Worm (Caenorhabditis elegans) whole organism, young adult: ENCODE data around the gene Y46H3D.8.

ENCODE experiments used
- F23B12.7 ChIP-seq: sonication (generic microtip); optimal IDR thresholded peaks from 2 replicates; lab custom pipeline; 2017; ENCODE audit warnings: missing genetic modification characterization, mild to moderate bottlenecking, missing compliant biosample characterization, antibody characterized with exemption, moderate library complexity; ENCODE audit not compliant: insufficient read depth
- F57A8.1 ChIP-seq: fragments of 200-800 bp; sonication (Bioruptor generic); optimal IDR thresholded peaks from 2 replicates; lab custom pipeline; 2018; ENCODE audit warnings: mild to moderate bottlenecking, missing genetic modification characterization, moderate library complexity, missing compliant biosample characterization
- ama-1 ChIP-seq, 3 experiments: fragments of 150-350 bp in 1 of 3; sonication (generic microtip) in 2 of 3; optimal IDR thresholded peaks; 2 replicates each; lab custom pipeline; 2014 to 2018; ENCODE audit warnings: missing biosample characterization in 2 of 3, missing genetic modification characterization in 2 of 3, missing genetic modification reagents in 2 of 3
- attf-3 ChIP-seq: fragments of 200-800 bp; sonication (Bioruptor generic); conservative IDR thresholded peaks from 2 replicates; pipeline ENCODE4 v1.3.6; 2022; ENCODE audit warnings: missing genetic modification reagents, missing genetic modification characterization, missing compliant biosample characterization
- efl-1 ChIP-seq: fragments of 150-350 bp; optimal IDR thresholded peaks from 2 replicates; lab custom pipeline; 2014; ENCODE audit warnings: missing biosample characterization, missing genetic modification reagents, missing genetic modification characterization
- gei-17 ChIP-seq: fragments of 200-800 bp; sonication (Bioruptor generic); optimal IDR thresholded peaks from 2 replicates; lab custom pipeline; 2018; ENCODE audit warnings: mild to moderate bottlenecking, missing genetic modification characterization, missing compliant biosample characterization
- let-607 ChIP-seq, 2 experiments: fragments of 200-800 bp in 1 of 2; sonication (Bioruptor generic) in 1 of 2; sonication (generic microtip) in 1 of 2; optimal IDR thresholded peaks; 2 replicates each; lab custom pipeline; 2016 to 2018; ENCODE audit warnings: mild to moderate bottlenecking in 2 of 2, missing compliant biosample characterization in 2 of 2, missing genetic modification characterization in 2 of 2, moderate library complexity in 2 of 2, missing genotype in 1 of 2
- lir-1 ChIP-seq: fragments of 200-800 bp; sonication (Bioruptor generic); conservative IDR thresholded peaks from 2 replicates; pipeline ENCODE4 v1.3.6; 2022; ENCODE audit warnings: missing genetic modification reagents, missing genetic modification characterization, missing compliant biosample characterization
- nhr-27 ChIP-seq: fragments of 200-800 bp; sonication (Bioruptor generic); optimal IDR thresholded peaks from 2 replicates; lab custom pipeline; 2018; ENCODE audit warnings: mild to moderate bottlenecking, missing genetic modification characterization, moderate library complexity, missing compliant biosample characterization
- unc-130 ChIP-seq: sonication (generic microtip); optimal IDR thresholded peaks from 2 replicates; lab custom pipeline; 2016; ENCODE audit warnings: missing genetic modification reagents, missing genetic modification characterization, missing compliant biosample characterization
- zfh-2 ChIP-seq: fragments of 200-800 bp; sonication (Bioruptor generic); conservative IDR thresholded peaks from 2 replicates; pipeline ENCODE4 v1.3.6; 2022; ENCODE audit warnings: missing genetic modification reagents, missing genetic modification characterization, missing compliant biosample characterization

The Y46H3D.8 gene

ce11 chrV:1585411-1585810, 45.6 kb downstream of the Y46H3D.8 start, which contains the start of gene F16B4.7:
TSS of gene F16B4.7 (plus strand) at chrV:1585711.
- TF ChIP-seq attf-3 (GFP tag; lab: Robert Waterston, UW) (no peak), ama-1 (optimal IDR thresholded peaks at IDR 0.05; lab: Kevin White, UChicago) (no peak), ama-1 (GFP tag; optimal IDR thresholded peaks at IDR 0.05; lab: Kevin White, UChicago) (no peak), unc-130 (GFP tag; lab: Kevin White, UChicago) (no peak), lir-1 (GFP tag; lab: Robert Waterston, UW) (no peak)

ce11 chrV:1583242-1583641, 47.8 kb downstream of the Y46H3D.8 start:
- TF ChIP-seq efl-1 (no peak), let-607 (tag; optimal IDR thresholded peaks at IDR 0.05; lab: Kevin White, UChicago) (no peak), gei-17 (GFP tag; lab: Kevin White, UChicago) (no peak), zfh-2 (GFP tag; lab: Robert Waterston, UW) (peak; percentile 51), F57A8.1 (GFP tag; lab: Kevin White, UChicago) (no peak), F23B12.7 (no peak), nhr-27 (tag; lab: Kevin White, UChicago) (no peak)
